Fruit fly (Drosophila melanogaster) Kc167 (cell line): ENCODE results near the gene dnc.

Experiments used
- Sin3A ChIP-seq: fragments of >200 bp; optimal IDR thresholded peaks from 2 replicates; lab custom pipeline; 2018; ENCODE audit warnings: missing external identifiers
- h ChIP-seq: fragments of >200 bp; optimal IDR thresholded peaks from 3 replicates; lab custom pipeline; 2018; ENCODE audit warnings: missing external identifiers
- insv ChIP-seq: fragments of >200 bp; optimal IDR thresholded peaks from 3 replicates; lab custom pipeline; 2018; ENCODE audit warnings: missing external identifiers
- ttk ChIP-seq: sonication (Bioruptor generic); optimal IDR thresholded peaks from 2 replicates; lab custom pipeline; 2017; ENCODE audit warnings: missing external identifiers

DNA sequence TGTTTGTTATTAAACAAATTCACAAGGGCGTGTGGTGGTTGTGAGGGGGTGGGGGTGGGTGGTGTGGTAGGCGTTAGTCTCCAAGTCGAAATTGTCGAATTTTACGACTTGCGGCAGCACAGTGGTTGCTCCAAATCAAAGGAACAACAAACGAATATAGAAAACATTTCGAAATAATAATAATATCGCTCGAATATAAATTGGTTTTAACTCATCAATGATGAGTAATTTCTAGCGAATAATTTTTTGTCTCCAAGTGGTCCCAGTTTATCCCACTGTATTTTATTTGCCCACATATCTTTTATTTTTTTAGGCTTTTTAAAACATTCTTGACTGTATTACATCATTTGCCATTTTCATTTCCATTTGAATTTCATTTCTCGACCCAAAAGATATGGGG is 204.7 kb downstream of the dnc start:
- TF ChIP-seq insv (lab: Kevin White, UChicago) (no peak), h (no peak), ttk (lab: Kevin White, UChicago) (no peak), Sin3A (no peak)
